Worm (Caenorhabditis elegans): ENCODE measurements around the gene rgl-1.

- no peak for TF ChIP-seq tab-1 (GFP tag; IDR thresholded peaks at IDR 0.05)
- no peak for TF ChIP-seq klf-2 (GFP tag; conservative IDR thresholded peaks at IDR 0.05)
Measured at ce11 chrX:3262600-3262999, 42.4 kb upstream of the rgl-1 start, which contains the start of gene fbxb-71.
